Worm (Caenorhabditis elegans) whole organism, late embryonic: Measurements from ENCODE around the gene nsph-4.3.

ENCODE experiments used
- ama-1 ChIP-seq: fragments of 150-350 bp; optimal IDR thresholded peaks from 2 replicates; lab custom pipeline; 2014
- dmd-4 ChIP-seq: sonication (generic microtip); optimal IDR thresholded peaks from 2 replicates; lab custom pipeline; 2016; ENCODE audit warnings: borderline replicate concordance, missing genetic modification characterization, missing compliant biosample characterization
- fkh-10 ChIP-seq: fragments of 150-350 bp; optimal IDR thresholded peaks from 2 replicates; lab custom pipeline; 2014; ENCODE audit warnings: missing biosample characterization, missing genetic modification reagents, missing genetic modification characterization
- hlh-8 ChIP-seq: sonication (generic microtip); optimal IDR thresholded peaks from 2 replicates; lab custom pipeline; 2016; ENCODE audit warnings: missing genotype, missing genetic modification characterization, missing compliant biosample characterization
- nfya-1 ChIP-seq: sonication (generic microtip); optimal IDR thresholded peaks from 2 replicates; lab custom pipeline; 2017; ENCODE audit warnings: missing genetic modification characterization, mild to moderate bottlenecking, missing compliant biosample characterization, antibody characterized with exemption, moderate library complexity
- pqm-1 ChIP-seq: sonication (generic microtip); optimal IDR thresholded peaks from 2 replicates; lab custom pipeline; 2016; ENCODE audit warnings: missing genetic modification characterization, missing compliant biosample characterization
- unc-55 ChIP-seq: sonication (generic microtip); optimal IDR thresholded peaks from 2 replicates; lab custom pipeline; 2017; ENCODE audit warnings: missing biosample characterization, missing genetic modification reagents, missing genetic modification characterization

- TF ChIP-seq hlh-8 (tag; lab: Kevin White, UChicago), result no peak
- TF ChIP-seq unc-55 (GFP tag; lab: Kevin White, UChicago), result no peak
- TF ChIP-seq pqm-1 (tag; lab: Kevin White, UChicago), result no peak
- no peak for TF ChIP-seq ama-1 (lab: Kevin White, UChicago)
- no peak for TF ChIP-seq nfya-1 (tag; lab: Kevin White, UChicago)
- TF ChIP-seq fkh-10, result no peak
- no peak for TF ChIP-seq dmd-4 (tag; lab: Kevin White, UChicago)
Measured at ce11 chrIII:7655932-7656331, 46.9 kb upstream of the nsph-4.3 start, which contains the start of gene baz-2.
